Fruit fly (Drosophila melanogaster) S2 (cell line): ENCODE measurements around the gene CG15034.

Experiments used
- CG8478 ChIP-seq: fragments of >200 bp; optimal IDR thresholded peaks from 2 replicates; lab custom pipeline; 2018
- CTCF ChIP-seq, 2 experiments: fragments of >200 bp; optimal IDR thresholded peaks; 2 replicates each; lab custom pipeline; 2018

dm6 chrX:7307478-7308200 lies 39.7 kb downstream of the CG15034 start, which contains the start of gene brk:
- no peak for TF ChIP-seq CG8478
- TF ChIP-seq CTCF (optimal IDR thresholded peaks at IDR 0.05; lab: Kevin White, UChicago): peak in 1 of 2 experiments; percentile 21
